Fruit fly (Drosophila melanogaster) whole organism, adult: Measurements from ENCODE around the gene Ucp4A.

Experiments
- CG11617 ChIP-seq: fragments of 200-800 bp; sonication (Bioruptor generic); optimal IDR thresholded peaks from 2 replicates; lab custom pipeline; 2017; ENCODE audit warnings: mild to moderate bottlenecking, missing biosample characterization, missing genetic modification reagents, missing genetic modification characterization
- CG12768 ChIP-seq: fragments of 200-800 bp; sonication (Bioruptor generic); optimal IDR thresholded peaks from 2 replicates; lab custom pipeline; 2017; ENCODE audit warnings: missing biosample characterization, missing genetic modification characterization, mild to moderate bottlenecking, moderate library complexity, missing genetic modification reagents
- CG14711 ChIP-seq: fragments of 200-800 bp; sonication (Bioruptor generic); optimal IDR thresholded peaks from 2 replicates; lab custom pipeline; 2018; ENCODE audit warnings: missing biosample characterization, mild to moderate bottlenecking, missing genetic modification characterization, moderate library complexity
- CG1620 ChIP-seq: fragments of 200-800 bp; sonication (Bioruptor generic); optimal IDR thresholded peaks from 2 replicates; lab custom pipeline; 2016; ENCODE audit warnings: missing biosample characterization, missing genetic modification characterization
- CG5204 ChIP-seq: fragments of 200-800 bp; sonication (Bioruptor generic); optimal IDR thresholded peaks from 2 replicates; lab custom pipeline; 2016; ENCODE audit warnings: missing biosample characterization, missing genetic modification characterization
- CG7101 ChIP-seq: fragments of 200-800 bp; sonication (Bioruptor generic); optimal IDR thresholded peaks from 2 replicates; lab custom pipeline; 2018; ENCODE audit warnings: missing biosample characterization, mild to moderate bottlenecking, missing genetic modification characterization, moderate library complexity
- Crg-1 ChIP-seq: fragments of 200-800 bp; sonication (Bioruptor generic); optimal IDR thresholded peaks from 2 replicates; lab custom pipeline; 2016; ENCODE audit warnings: missing biosample characterization, missing genetic modification characterization
- Hr96 ChIP-seq: fragments of 200-800 bp; sonication (Bioruptor generic); optimal IDR thresholded peaks from 2 replicates; lab custom pipeline; 2016; ENCODE audit warnings: missing biosample characterization, missing genetic modification characterization
- bab1 ChIP-seq: fragments of 200-800 bp; sonication (Bioruptor generic); optimal IDR thresholded peaks from 3 replicates; lab custom pipeline; 2019; ENCODE audit warnings: missing biosample characterization, mild to moderate bottlenecking, missing genetic modification characterization, moderate library complexity
- cnc ChIP-seq, 2 experiments: fragments of >200 bp; optimal IDR thresholded peaks; 2 replicates each; lab custom pipeline; 2017
- kay ChIP-seq: fragments of 200-800 bp; sonication (Bioruptor generic); peaks from one replicate; lab custom pipeline; 2016; ENCODE audit warnings: missing biosample characterization, missing genetic modification characterization, borderline replicate concordance
- ovo ChIP-seq: fragments of 200-800 bp; sonication (Bioruptor generic); optimal IDR thresholded peaks from 2 replicates; lab custom pipeline; 2016; ENCODE audit warnings: missing biosample characterization, missing genetic modification characterization
- pad ChIP-seq: fragments of 200-800 bp; sonication (Bioruptor generic); optimal IDR thresholded peaks from 3 replicates; lab custom pipeline; 2017; ENCODE audit warnings: missing biosample characterization, missing genetic modification characterization, mild to moderate bottlenecking, moderate library complexity, missing genetic modification reagents
- tj ChIP-seq: fragments of 200-800 bp; sonication (Bioruptor generic); optimal IDR thresholded peaks from 3 replicates; lab custom pipeline; 2017; ENCODE audit warnings: missing biosample characterization, mild to moderate bottlenecking, missing genetic modification characterization, moderate library complexity

DNA sequence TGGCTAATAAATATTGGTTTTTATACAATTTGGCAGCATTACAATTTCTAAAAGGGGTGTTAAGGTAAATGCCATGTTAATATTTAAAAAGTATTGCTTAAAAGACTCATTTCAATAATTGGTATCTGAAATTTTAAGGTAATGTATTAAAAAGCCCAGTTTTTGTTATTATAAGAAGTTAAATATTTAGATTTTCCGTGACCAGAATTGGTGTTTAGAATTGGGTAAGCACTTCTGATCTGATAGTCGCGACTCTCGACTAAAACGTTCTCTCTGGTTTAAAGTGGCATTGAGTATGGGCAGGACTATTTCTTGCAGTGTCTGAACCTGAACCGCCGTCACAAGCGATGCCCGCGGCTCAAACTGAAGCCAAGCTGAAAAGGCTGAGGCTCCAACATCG is 28.3 kb upstream of the Ucp4A start:
- TF ChIP-seq CG11617: no peak
- TF ChIP-seq Hr96 (GFP tag; lab: Kevin White, UChicago): no peak
- no peak for TF ChIP-seq CG14711 (tag; lab: Kevin White, UChicago)
- no peak for TF ChIP-seq CG5204
- no peak for TF ChIP-seq bab1 (GFP tag; lab: Kevin White, UChicago)
- TF ChIP-seq Crg-1 (GFP tag; lab: Kevin White, UChicago): no peak
- no peak for TF ChIP-seq ovo
- no peak for TF ChIP-seq CG1620
- no peak for TF ChIP-seq kay (GFP tag; lab: Kevin White, UChicago)
- no peak for TF ChIP-seq CG12768
- TF ChIP-seq tj (GFP tag; lab: Kevin White, UChicago): no peak
- no peak for TF ChIP-seq cnc (optimal IDR thresholded peaks at IDR 0.05; lab: Kevin White, UChicago)
- TF ChIP-seq pad (GFP tag; lab: Kevin White, UChicago): no peak
- TF ChIP-seq CG7101 (tag; lab: Kevin White, UChicago): no peak
